Fruit fly (Drosophila melanogaster) whole organism, embryonic: ENCODE data around the gene CG32161.
A peak's percentile ranks its signal among the peaks of the same experiment; 100 is the strongest.

ENCODE experiments used
- Ada2b ChIP-seq: fragments of 200-800 bp; sonication (Bioruptor generic); IDR thresholded peaks from 2 replicates; pipeline ENCODE4 v1.3.6; 2022; ENCODE audit warnings: missing biosample characterization, missing genetic modification characterization
- Asciz ChIP-seq: fragments of 200-800 bp; sonication (Bioruptor generic); optimal IDR thresholded peaks from 2 replicates; lab custom pipeline; 2017; ENCODE audit warnings: missing biosample characterization, mild to moderate bottlenecking, missing genetic modification characterization, missing genetic modification reagents
- Awh ChIP-seq: fragments of 200-800 bp; sonication (Bioruptor generic); IDR thresholded peaks from 2 replicates; pipeline ENCODE4, ENCODE4 v1.3.6; 2022; ENCODE audit warnings: missing biosample characterization, missing genetic modification characterization
- B-H1 ChIP-seq: fragments of 200-800 bp; sonication (Bioruptor generic); IDR thresholded peaks from 3 replicates; pipeline ENCODE4 v1.3.6; 2022; ENCODE audit warnings: missing biosample characterization, missing genetic modification characterization
- CG10209 ChIP-seq: fragments of 200-800 bp; sonication (Bioruptor generic); optimal IDR thresholded peaks from 3 replicates; lab custom pipeline; 2017; ENCODE audit warnings: missing biosample characterization, mild to moderate bottlenecking, missing genetic modification characterization, missing genetic modification reagents
- CG11560 ChIP-seq: fragments of 200-800 bp; sonication (Bioruptor generic); IDR thresholded peaks from 3 replicates; pipeline ENCODE4 v1.3.6; 2022; ENCODE audit warnings: missing biosample characterization, missing genetic modification characterization
- CG13123 ChIP-seq: fragments of 200-800 bp; sonication (Bioruptor generic); optimal IDR thresholded peaks from 2 replicates; lab custom pipeline; 2016; ENCODE audit warnings: missing biosample characterization, missing genetic modification characterization
- CG13296 ChIP-seq: fragments of 200-800 bp; sonication (Bioruptor generic); optimal IDR thresholded peaks from 3 replicates; lab custom pipeline; 2018; ENCODE audit warnings: missing biosample characterization, mild to moderate bottlenecking, missing genetic modification characterization
- CG13775 ChIP-seq: fragments of 200-800 bp; sonication (Bioruptor generic); optimal IDR thresholded peaks from 3 replicates; lab custom pipeline; 2017; ENCODE audit warnings: missing biosample characterization, mild to moderate bottlenecking, missing genetic modification characterization
- CG14050 ChIP-seq: fragments of 200-800 bp; sonication (Bioruptor generic); IDR thresholded peaks from 3 replicates; pipeline ENCODE4 v1.3.6; 2022; ENCODE audit warnings: missing biosample characterization, missing genetic modification characterization
- CG1602 ChIP-seq: fragments of 200-800 bp; sonication (Bioruptor generic); optimal IDR thresholded peaks from 3 replicates; lab custom pipeline; 2016; ENCODE audit warnings: missing biosample characterization, missing genetic modification characterization
- CG17328 ChIP-seq: fragments of 200-800 bp; sonication (Bioruptor generic); IDR thresholded peaks from 2 replicates; pipeline ENCODE4 v1.3.6; 2022; ENCODE audit warnings: missing biosample characterization, missing genetic modification characterization
- CG17912 ChIP-seq: fragments of 200-800 bp; sonication (Bioruptor generic); optimal IDR thresholded peaks from 2 replicates; lab custom pipeline; 2018; ENCODE audit warnings: missing biosample characterization, mild to moderate bottlenecking, missing genetic modification characterization
- CG18599 ChIP-seq: fragments of 200-800 bp; sonication (Bioruptor generic); optimal IDR thresholded peaks from 3 replicates; lab custom pipeline; 2017; ENCODE audit warnings: missing biosample characterization, missing genetic modification characterization, mild to moderate bottlenecking, moderate library complexity, missing genetic modification reagents
- CG2678 ChIP-seq: fragments of 200-800 bp; sonication (Bioruptor generic); optimal IDR thresholded peaks from 3 replicates; lab custom pipeline; 2019; ENCODE audit warnings: missing biosample characterization, mild to moderate bottlenecking, missing genetic modification characterization, moderate library complexity
- CG3281 ChIP-seq: fragments of 200-800 bp; sonication (Bioruptor generic); optimal IDR thresholded peaks from 3 replicates; lab custom pipeline; 2017; ENCODE audit warnings: missing biosample characterization, mild to moderate bottlenecking, missing genetic modification characterization
- CG6272 ChIP-seq: fragments of 200-800 bp; sonication (Bioruptor generic); IDR thresholded peaks from 2 replicates; pipeline ENCODE4 v1.3.6; 2022; ENCODE audit warnings: missing biosample characterization, missing genetic modification characterization
- CG8359 ChIP-seq: fragments of 200-800 bp; sonication (Bioruptor generic); optimal IDR thresholded peaks from 2 replicates; lab custom pipeline; 2017; ENCODE audit warnings: missing biosample characterization, mild to moderate bottlenecking, missing genetic modification characterization, borderline replicate concordance
- CG8478 ChIP-seq: fragments of >200 bp; optimal IDR thresholded peaks from 2 replicates; lab custom pipeline; 2018
- D ChIP-seq, 2 experiments: fragments of 200-800 bp in 1 of 2; fragments of >200 bp in 1 of 2; sonication (Bioruptor generic) in 1 of 2; optimal IDR thresholded peaks; 2 replicates in 1 of 2; 3 replicates in 1 of 2; lab custom pipeline; 2017; ENCODE audit warnings: mild to moderate bottlenecking in 1 of 2, missing biosample characterization in 1 of 2, missing genetic modification characterization in 1 of 2, missing genetic modification reagents in 1 of 2
- Dek ChIP-seq: fragments of 200-800 bp; sonication (Bioruptor generic); optimal IDR thresholded peaks from 3 replicates; lab custom pipeline; 2019; ENCODE audit warnings: missing biosample characterization, mild to moderate bottlenecking, missing genetic modification characterization, moderate library complexity
- Eip74EF ChIP-seq, 2 experiments: fragments of 200-800 bp in 1 of 2; fragments of >200 bp in 1 of 2; sonication (Bioruptor generic) in 1 of 2; optimal IDR thresholded peaks; 2 replicates each; lab custom pipeline; 2017 to 2019; ENCODE audit warnings: missing biosample characterization in 2 of 2, missing genetic modification characterization in 2 of 2, mild to moderate bottlenecking in 1 of 2, moderate library complexity in 1 of 2
- Ets97D ChIP-seq: fragments of 200-800 bp; sonication (Bioruptor generic); optimal IDR thresholded peaks from 3 replicates; lab custom pipeline; 2016; ENCODE audit warnings: missing biosample characterization, missing genetic modification characterization
- H2.0 ChIP-seq: fragments of 200-800 bp; sonication (Bioruptor generic); IDR thresholded peaks from 2 replicates; pipeline ENCODE4 v1.3.6; 2022; ENCODE audit warnings: missing biosample characterization, missing genetic modification characterization
- HHEX ChIP-seq: fragments of 200-800 bp; sonication (Bioruptor generic); optimal IDR thresholded peaks from 3 replicates; lab custom pipeline; 2017; ENCODE audit warnings: missing biosample characterization, mild to moderate bottlenecking, missing genetic modification characterization, missing genetic modification reagents
- HLH3B ChIP-seq: fragments of 200-800 bp; sonication (Bioruptor generic); IDR thresholded peaks from 2 replicates; pipeline ENCODE4 v1.3.6; 2022; ENCODE audit warnings: missing biosample characterization, missing genetic modification characterization
- HLHmδ ChIP-seq: fragments of 200-800 bp; sonication (Bioruptor generic); optimal IDR thresholded peaks from 2 replicates; lab custom pipeline; 2018; ENCODE audit warnings: missing biosample characterization, mild to moderate bottlenecking, missing genetic modification characterization, moderate library complexity
- HmgZ ChIP-seq: fragments of 200-800 bp; sonication (Bioruptor generic); optimal IDR thresholded peaks from 2 replicates; lab custom pipeline; 2018; ENCODE audit warnings: missing biosample characterization, mild to moderate bottlenecking, missing genetic modification characterization
- Hr3 ChIP-seq: fragments of 200-800 bp; sonication (Bioruptor generic); optimal IDR thresholded peaks from 3 replicates; lab custom pipeline; 2016; ENCODE audit warnings: missing biosample characterization, missing genetic modification characterization
- Hr39 ChIP-seq: fragments of >200 bp; optimal IDR thresholded peaks from 2 replicates; lab custom pipeline; 2017
- Med ChIP-seq: fragments of 200-800 bp; sonication (Bioruptor generic); peaks from one replicate; lab custom pipeline; 2016; ENCODE audit warnings: missing biosample characterization, missing genetic modification characterization, mild to moderate bottlenecking, inconsistent platforms, moderate library complexity
- Poxn ChIP-seq: fragments of 200-800 bp; sonication (Bioruptor generic); IDR thresholded peaks from 2 replicates; pipeline ENCODE4 v1.3.6; 2022; ENCODE audit warnings: missing biosample characterization, missing genetic modification characterization
- Ravus ChIP-seq: fragments of 200-800 bp; sonication (Bioruptor generic); IDR thresholded peaks from 2 replicates; pipeline ENCODE4 v1.3.6; 2022; ENCODE audit warnings: missing biosample characterization, missing genetic modification characterization
- Rfx ChIP-seq: fragments of 200-800 bp; sonication (Bioruptor generic); IDR thresholded peaks from 2 replicates; pipeline ENCODE4 v1.3.6; 2022; ENCODE audit warnings: missing biosample characterization, missing genetic modification characterization
- Ssrp ChIP-seq: fragments of 200-800 bp; sonication (Bioruptor generic); optimal IDR thresholded peaks from 2 replicates; lab custom pipeline; 2018; ENCODE audit warnings: missing biosample characterization, mild to moderate bottlenecking, missing genetic modification characterization, moderate library complexity
- Taf1 ChIP-seq: fragments of 200-800 bp; sonication (Bioruptor generic); IDR thresholded peaks from 2 replicates; pipeline ENCODE4 v1.3.6; 2022; ENCODE audit warnings: missing biosample characterization, missing genetic modification characterization
- Trl ChIP-seq, 3 experiments: fragments of >200 bp in 2 of 3; fragments of 200-800 bp in 1 of 3; sonication (Bioruptor generic) in 1 of 3; optimal IDR thresholded peaks; 2 replicates in 1 of 3; 3 replicates in 2 of 3; lab custom pipeline; 2016 to 2017; ENCODE audit warnings: missing biosample characterization in 1 of 3, missing genetic modification characterization in 1 of 3
- az2 ChIP-seq: fragments of 200-800 bp; sonication (Bioruptor generic); optimal IDR thresholded peaks from 3 replicates; lab custom pipeline; 2016; ENCODE audit warnings: missing biosample characterization, missing genetic modification characterization
- croc ChIP-seq: fragments of 200-800 bp; sonication (Bioruptor generic); conservative IDR thresholded peaks from 3 replicates; pipeline ENCODE4 v1.3.6; 2022; ENCODE audit warnings: missing biosample characterization, missing genetic modification characterization
- da ChIP-seq: fragments of 200-800 bp; sonication (Bioruptor generic); optimal IDR thresholded peaks from 2 replicates; lab custom pipeline; 2016; ENCODE audit warnings: missing biosample characterization, missing genetic modification characterization
- fd102C ChIP-seq: fragments of 200-800 bp; sonication (Bioruptor generic); optimal IDR thresholded peaks from 2 replicates; lab custom pipeline; 2018; ENCODE audit warnings: missing biosample characterization, mild to moderate bottlenecking, missing genetic modification characterization, moderate library complexity
- gsb ChIP-seq: fragments of 200-800 bp; sonication (Bioruptor generic); IDR thresholded peaks from 2 replicates; pipeline ENCODE4 v1.3.6; 2022; ENCODE audit warnings: missing biosample characterization, missing genetic modification characterization
- gsb-n ChIP-seq: fragments of 200-800 bp; sonication (Bioruptor generic); optimal IDR thresholded peaks from 3 replicates; lab custom pipeline; 2018; ENCODE audit warnings: missing biosample characterization, mild to moderate bottlenecking, missing genetic modification characterization
- jigr1 ChIP-seq: fragments of 200-800 bp; sonication (Bioruptor generic); IDR thresholded peaks from 3 replicates; pipeline ENCODE4 v1.3.6; 2022; ENCODE audit warnings: missing biosample characterization, missing genetic modification characterization
- jumu ChIP-seq: fragments of 200-800 bp; sonication (Bioruptor generic); optimal IDR thresholded peaks from 3 replicates; lab custom pipeline; 2016; ENCODE audit warnings: missing biosample characterization, missing genetic modification characterization
- ken ChIP-seq: fragments of 200-800 bp; sonication (Bioruptor generic); IDR thresholded peaks from 3 replicates; pipeline ENCODE4 v1.3.6; 2022; ENCODE audit warnings: missing biosample characterization, missing genetic modification characterization
- nerfin-1 ChIP-seq: fragments of 200-800 bp; sonication (Bioruptor generic); optimal IDR thresholded peaks from 3 replicates; lab custom pipeline; 2019; ENCODE audit warnings: missing biosample characterization, mild to moderate bottlenecking, missing genetic modification characterization, moderate library complexity
- onecut ChIP-seq: fragments of 200-800 bp; sonication (Bioruptor generic); IDR thresholded peaks from 2 replicates; pipeline ENCODE4 v1.3.6; 2022; ENCODE audit warnings: missing biosample characterization, missing genetic modification characterization
- stwl ChIP-seq: fragments of 200-800 bp; sonication (Bioruptor generic); optimal IDR thresholded peaks from 3 replicates; lab custom pipeline; 2018; ENCODE audit warnings: missing biosample characterization, mild to moderate bottlenecking, missing genetic modification characterization, moderate library complexity
- tgo ChIP-seq: fragments of 200-800 bp; sonication (Bioruptor generic); IDR thresholded peaks from 3 replicates; pipeline ENCODE4 v1.3.6; 2022; ENCODE audit warnings: missing biosample characterization, missing genetic modification characterization

The CG32161 gene

dm6 chr3L:16806823-16807325 lies 39.2 kb upstream of the CG32161 start (continued):
- TF ChIP-seq CG1602 (GFP tag; lab: Kevin White, UChicago) (peak; percentile 66), Ssrp (tag; lab: Kevin White, UChicago) (peak; percentile 80), fd102C (GFP tag; lab: Kevin White, UChicago) (no peak), CG13296 (GFP tag; lab: Kevin White, UChicago) (peak; percentile 76), HLH3B (GFP tag; lab: Robert Waterston, UW) (no peak), B-H1 (GFP tag; lab: Robert Waterston, UW) (peak; percentile 33; the same call in 2 of the 3 replicates), Hr39 (lab: Kevin White, UChicago) (no peak), da (GFP tag; lab: Kevin White, UChicago) (no peak), CG3281 (GFP tag; lab: Kevin White, UChicago) (peak; percentile 85), CG10209 (peak; percentile 78), CG11560 (tag; lab: Robert Waterston, UW) (no peak), Taf1 (GFP tag; lab: Robert Waterston, UW) (peak; percentile 27), CG18599 (GFP tag; lab: Kevin White, UChicago) (peak; percentile 67), jigr1 (GFP tag; lab: Robert Waterston, UW) (no peak), Asciz (GFP tag; lab: Kevin White, UChicago) (peak; percentile 35), onecut (peak; percentile 91), CG13123 (GFP tag; lab: Kevin White, UChicago) (no peak), Ets97D (GFP tag; lab: Kevin White, UChicago) (no peak), az2 (GFP tag; lab: Kevin White, UChicago) (peak; percentile 61), CG14050 (GFP tag; lab: Robert Waterston, UW) (no peak), CG6272 (GFP tag; lab: Robert Waterston, UW) (no peak; the same call in 1 of the 2 replicates), jumu (GFP tag; lab: Kevin White, UChicago) (no peak), Hr3 (peak; percentile 71), nerfin-1 (peak; percentile 36), Med (GFP tag; lab: Kevin White, UChicago) (peak; percentile 33), stwl (tag; lab: Kevin White, UChicago) (no peak), HHEX (GFP tag; lab: Kevin White, UChicago) (peak; percentile 67), Poxn (GFP tag; lab: Robert Waterston, UW) (no peak), Eip74EF (GFP tag; optimal IDR thresholded peaks at IDR 0.05; lab: Kevin White, UChicago) (peak in 1 of 2 experiments; percentile 17), D (optimal IDR thresholded peaks at IDR 0.05; lab: Kevin White, UChicago) (no peak), D (GFP tag; optimal IDR thresholded peaks at IDR 0.05; lab: Kevin White, UChicago) (peak; percentile 73), CG13775 (GFP tag; lab: Kevin White, UChicago) (peak; percentile 81), CG8478 (lab: Kevin White, UChicago) (no peak), CG2678 (peak; percentile 90), croc (GFP tag; lab: Robert Waterston, UW) (peak; percentile 37; the same call in 1 of the 3 replicates), HmgZ (tag; lab: Kevin White, UChicago) (peak; percentile 16), H2.0 (GFP tag; lab: Robert Waterston, UW) (peak; percentile 9; the same call in 1 of the 2 replicates), gsb (GFP tag; lab: Robert Waterston, UW) (no peak), Awh (GFP tag; lab: Robert Waterston, UW) (no peak), gsb-n (tag; lab: Kevin White, UChicago) (peak; percentile 61), HLHmδ (GFP tag; lab: Kevin White, UChicago) (no peak), tgo (GFP tag; lab: Robert Waterston, UW) (peak; percentile 54; the same call in 1 of the 3 replicates), CG17912 (GFP tag; lab: Kevin White, UChicago) (no peak), Dek (peak; percentile 64), CG17328 (GFP tag; lab: Robert Waterston, UW) (peak; percentile 55; the same call in 1 of the 2 replicates), Ada2b (GFP tag; lab: Robert Waterston, UW) (peak; percentile 54), ken (GFP tag; lab: Robert Waterston, UW) (peak; percentile 40; the same call in 1 of the 3 replicates), Ravus (no peak), Rfx (GFP tag; lab: Robert Waterston, UW) (peak; percentile 64), Trl (optimal IDR thresholded peaks at IDR 0.05; lab: Kevin White, UChicago) (peak in 1 of 2 experiments; percentile 27), Trl (GFP tag; optimal IDR thresholded peaks at IDR 0.05; lab: Kevin White, UChicago) (no peak), CG8359 (GFP tag; lab: Kevin White, UChicago) (peak; percentile 2)
